Worm (Caenorhabditis elegans): Measurements from ENCODE around the gene rbm-34.

rbm-34 gene

DNA sequence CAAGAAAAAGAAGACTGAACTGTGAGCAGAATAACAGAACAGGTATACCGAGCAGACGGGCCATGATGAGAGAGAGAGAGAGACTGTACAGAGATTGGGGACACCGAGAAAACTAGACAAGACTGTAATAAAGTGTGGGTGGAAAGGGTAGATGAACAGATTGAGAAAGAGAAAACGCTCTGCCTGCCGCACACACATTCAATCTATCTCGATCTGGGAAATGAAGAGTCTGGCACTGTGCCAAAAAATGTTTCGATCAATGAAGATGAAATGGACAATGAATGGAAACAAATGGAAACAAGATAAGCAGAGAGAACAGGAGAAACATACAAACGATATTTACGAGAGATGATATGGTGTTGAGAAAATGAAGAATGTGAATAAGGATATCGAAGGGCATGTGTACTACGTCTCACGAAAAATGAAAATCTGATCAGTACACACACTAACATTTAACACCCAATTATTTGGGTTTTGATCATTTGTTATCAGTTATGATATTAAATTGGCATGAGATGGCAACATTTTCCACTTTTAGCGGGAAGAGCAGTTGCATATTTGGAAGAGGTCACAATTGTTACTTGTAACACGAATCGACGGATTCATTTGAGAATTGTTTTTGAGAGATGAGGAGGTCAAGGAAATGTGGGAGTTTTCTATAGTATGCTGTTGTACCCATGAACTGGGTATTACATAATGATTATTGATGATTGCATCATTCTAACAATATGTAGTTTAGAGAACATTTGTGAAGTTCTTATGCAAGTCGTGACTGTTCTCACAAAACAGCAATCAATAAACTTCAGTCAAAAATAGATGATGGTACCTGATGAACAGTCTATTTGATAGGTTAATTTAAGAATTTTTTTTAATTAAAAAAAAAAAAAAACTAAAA, 40.1 kb upstream of the rbm-34 start:
- TF ChIP-seq hlh-15 (tag; optimal IDR thresholded peaks at IDR 0.05) (no peak), C38D4.7 (GFP tag; optimal IDR thresholded peaks at IDR 0.05) (no peak), ceh-14 (tag; optimal IDR thresholded peaks at IDR 0.05) (no peak), ceh-19 (GFP tag; optimal IDR thresholded peaks at IDR 0.05) (no peak)

DNA sequence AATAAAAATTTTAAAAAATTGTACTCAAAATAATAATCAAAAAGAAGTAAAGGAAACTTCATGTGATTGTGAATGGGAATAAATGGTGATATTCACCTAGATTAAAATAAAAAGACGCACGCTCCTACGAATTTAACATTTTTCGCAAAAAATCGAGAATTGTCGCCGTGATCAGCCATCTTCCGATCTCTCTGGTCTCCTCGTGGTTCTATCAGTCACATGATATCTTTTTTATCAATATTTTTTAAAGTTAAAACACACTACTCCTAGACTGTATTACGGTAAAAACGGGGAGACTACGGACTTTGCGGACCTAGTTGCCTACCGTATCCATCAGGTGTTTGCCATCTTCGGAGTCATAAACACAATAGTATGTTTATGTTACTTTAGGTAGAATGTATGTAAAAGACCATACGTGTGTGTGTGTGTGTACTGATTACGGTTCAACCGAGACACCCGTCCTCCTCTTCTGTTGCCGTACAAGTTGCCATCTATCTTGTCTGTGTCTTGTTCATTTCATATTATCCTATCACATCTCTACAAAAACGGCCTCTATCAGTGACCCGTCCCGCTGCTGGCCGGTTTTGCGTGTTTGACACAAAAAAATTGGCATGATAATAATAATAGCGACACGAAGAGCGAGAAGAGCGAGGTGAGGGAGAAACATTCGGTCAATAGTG, 38.6 kb upstream of the rbm-34 start, which contains the start of gene T12G3.2:
T12G3.2 (minus strand) TSS at position 444 of the 680 bp plus-strand sequence.
- peak; percentile 76 for TF ChIP-seq elt-2 (tag; optimal IDR thresholded peaks at IDR 0.05)
- no peak for TF ChIP-seq pha-4 (tag; optimal IDR thresholded peaks at IDR 0.05)

DNA sequence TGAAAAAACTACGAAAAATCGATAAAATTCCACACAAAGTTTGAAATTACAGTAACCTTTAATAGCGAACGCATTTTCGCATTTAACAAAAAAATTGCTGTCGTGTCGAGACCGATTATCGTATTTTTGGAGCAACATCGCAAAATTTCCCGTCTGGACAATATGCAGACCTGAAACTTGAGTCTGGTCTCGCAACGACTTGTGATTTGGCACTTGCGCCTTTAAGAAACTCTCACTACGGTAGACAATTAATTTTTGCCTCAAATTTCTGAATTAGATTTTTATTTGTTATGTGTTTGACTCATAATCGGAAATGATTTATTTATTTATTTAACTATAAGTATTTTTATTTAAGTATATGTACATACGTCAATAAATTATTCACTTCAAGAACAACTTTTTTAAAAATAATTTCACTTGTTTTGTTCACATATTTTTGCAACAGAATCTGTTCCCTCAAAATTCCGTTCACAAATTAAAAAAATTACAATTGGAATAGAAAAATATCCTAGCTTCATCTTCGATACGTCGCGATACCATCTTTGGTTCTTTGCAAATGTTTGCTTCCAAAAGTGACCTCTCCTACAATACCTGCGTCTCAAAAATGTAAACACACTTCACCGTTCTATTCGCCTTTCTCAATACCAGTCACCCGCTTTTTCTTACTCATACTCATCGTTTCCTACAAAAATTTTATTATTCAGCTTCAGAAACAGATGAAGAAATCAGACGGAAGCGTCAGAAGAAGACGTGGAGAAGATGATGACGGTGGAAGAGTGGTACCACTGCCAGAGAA, 37.5 kb upstream of the rbm-34 start, which contains the start of gene T12G3.4:
T12G3.4 (plus strand) TSS at position 705 of the 796 bp plus-strand sequence.
- TF ChIP-seq ahr-1 (tag; optimal IDR thresholded peaks at IDR 0.05) (no peak), K09A11.1 (tag; optimal IDR thresholded peaks at IDR 0.05; ENCODE audit: insufficient read depth) (no peak), ceh-24 (tag; optimal IDR thresholded peaks at IDR 0.05) (no peak), eyg-1 (tag; optimal IDR thresholded peaks at IDR 0.05) (no peak), npax-4 (tag; optimal IDR thresholded peaks at IDR 0.05) (no peak), zip-5 (tag; optimal IDR thresholded peaks at IDR 0.05) (no peak), ceh-6 (GFP tag; optimal IDR thresholded peaks at IDR 0.05) (no peak), nfya-1 (tag; optimal IDR thresholded peaks at IDR 0.05) (no peak), tbx-2 (tag; optimal IDR thresholded peaks at IDR 0.05) (no peak), fkh-6 (tag; optimal IDR thresholded peaks at IDR 0.05) (no peak), pha-4 (tag; optimal IDR thresholded peaks at IDR 0.05) (no peak)

DNA sequence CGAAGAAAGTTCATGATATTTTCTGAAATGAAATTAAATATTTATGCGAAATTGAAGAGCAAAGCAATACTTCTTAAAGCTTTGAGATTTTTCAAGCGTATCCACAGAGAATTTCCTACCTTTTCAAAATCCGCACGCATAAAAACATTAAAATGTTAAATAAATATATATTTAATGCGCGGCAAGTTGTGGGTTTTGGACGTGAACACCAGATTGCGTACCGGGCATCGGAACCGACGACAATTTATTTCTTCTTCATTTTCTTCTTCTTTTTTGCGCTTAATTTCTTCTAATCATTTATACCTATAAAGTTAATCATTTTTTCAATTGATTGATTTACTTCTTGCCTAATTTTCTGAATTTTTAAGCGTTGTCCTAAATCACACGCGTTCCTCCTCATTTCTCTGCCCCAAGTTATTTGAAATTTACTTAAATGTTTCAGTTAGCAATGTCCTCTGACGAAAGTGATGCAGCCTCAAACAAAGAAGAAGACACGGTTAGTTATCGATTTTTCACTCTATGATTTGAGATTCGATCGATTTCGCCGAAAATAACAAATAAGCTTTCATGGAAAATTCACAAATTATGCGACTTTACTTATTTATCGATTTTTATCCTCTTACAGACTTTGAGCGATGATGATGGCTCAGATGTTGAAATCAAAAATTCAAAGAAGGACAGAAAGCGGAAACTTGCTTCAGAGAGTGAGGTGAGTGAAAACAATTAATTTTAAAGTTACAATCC, 34.0 kb upstream of the rbm-34 start, which contains the start of the genes bre-5 and spt-5:
bre-5 (minus strand) TSS at position 167 of the 744 bp plus-strand sequence.
spt-5 (plus strand) TSS at position 443 of the 744 bp plus-strand sequence.
- no peak for TF ChIP-seq elt-4 (tag; optimal IDR thresholded peaks at IDR 0.05)
- TF ChIP-seq dmd-4 (tag; optimal IDR thresholded peaks at IDR 0.05; ENCODE audit: borderline replicate concordance): no peak
- TF ChIP-seq ceh-18 (tag; optimal IDR thresholded peaks at IDR 0.05): no peak
- no peak for TF ChIP-seq lin-11 (tag; optimal IDR thresholded peaks at IDR 0.05)
- no peak for TF ChIP-seq zip-5 (tag; optimal IDR thresholded peaks at IDR 0.05)
- no peak for TF ChIP-seq ttx-3 (tag; optimal IDR thresholded peaks at IDR 0.05)
- no peak for TF ChIP-seq K02D7.2 (tag; optimal IDR thresholded peaks at IDR 0.05)
- TF ChIP-seq fkh-10 (GFP tag; optimal IDR thresholded peaks at IDR 0.05): no peak
- no peak for TF ChIP-seq syd-9 (tag; optimal IDR thresholded peaks at IDR 0.05)
- no peak for TF ChIP-seq F13H6.1 (tag; optimal IDR thresholded peaks at IDR 0.05)

DNA sequence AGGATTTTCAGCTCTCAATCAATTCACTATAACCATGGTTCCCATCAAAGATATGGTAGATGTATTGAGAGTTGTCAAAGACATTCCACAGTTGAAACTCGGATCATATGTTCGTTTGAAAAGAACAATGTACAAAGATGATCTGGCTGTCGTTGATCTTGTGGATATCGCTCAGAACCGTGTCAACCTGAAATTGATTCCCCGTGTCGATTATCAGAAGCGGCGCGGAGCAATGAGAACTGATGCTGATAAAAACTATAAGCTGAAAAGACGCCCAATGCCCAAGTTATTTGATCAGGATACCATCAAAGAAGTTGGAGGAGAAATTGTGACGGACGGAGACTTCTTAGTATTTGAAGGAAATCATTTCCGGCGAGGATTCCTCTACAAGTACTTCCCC, 32.8 kb upstream of the rbm-34 start:
- TF ChIP-seq dmd-4 (tag; optimal IDR thresholded peaks at IDR 0.05; ENCODE audit: borderline replicate concordance): no peak

DNA sequence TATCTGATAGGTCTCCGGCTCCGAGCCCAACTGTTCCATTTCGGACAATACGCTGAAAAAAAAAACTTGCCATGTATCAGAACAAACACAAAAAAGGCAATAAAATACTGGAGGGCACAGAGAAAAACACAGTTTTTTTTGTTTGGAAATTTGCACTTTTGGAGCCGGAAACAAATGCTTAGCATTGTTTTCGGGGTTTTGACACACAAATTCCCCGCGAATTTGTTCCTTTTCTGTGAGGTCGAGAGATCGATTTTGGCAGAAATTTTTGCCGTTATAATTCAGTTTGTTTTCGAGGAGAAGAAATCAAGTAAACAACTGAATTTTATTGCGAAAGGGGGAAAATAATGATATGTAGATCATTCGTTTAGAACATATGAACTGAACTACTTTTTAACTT, 28.6 kb upstream of the rbm-34 start, which contains the start of gene K08E4.2:
K08E4.2 (minus strand) TSS at position 54 of the 400 bp plus-strand sequence.
- TF ChIP-seq nhr-11 (tag; optimal IDR thresholded peaks at IDR 0.05) (no peak), fkh-6 (tag; optimal IDR thresholded peaks at IDR 0.05) (no peak), ceh-31 (tag; optimal IDR thresholded peaks at IDR 0.05) (no peak)
